Worm (Caenorhabditis elegans) whole organism, L1 larva: Measurements from ENCODE around the gene ivph-3.

Experiments used
- C04F5.9 ChIP-seq: sonication (generic microtip); optimal IDR thresholded peaks from 2 replicates; lab custom pipeline; 2016; ENCODE audit warnings: missing genetic modification characterization, missing compliant biosample characterization
- C16A3.4 ChIP-seq: fragments of 150-350 bp; optimal IDR thresholded peaks from 2 replicates; lab custom pipeline; 2014; ENCODE audit warnings: missing biosample characterization, missing genetic modification characterization
- C34B4.2 ChIP-seq: sonication (generic microtip); optimal IDR thresholded peaks from 2 replicates; lab custom pipeline; 2017; ENCODE audit warnings: mild to moderate bottlenecking, missing genetic modification characterization, missing compliant biosample characterization
- F16B12.6 ChIP-seq: fragments of 150-350 bp; optimal IDR thresholded peaks from 2 replicates; lab custom pipeline; 2014; ENCODE audit warnings: missing biosample characterization, missing genetic modification characterization
- alr-1 ChIP-seq: fragments of 200-800 bp; sonication (Bioruptor generic); optimal IDR thresholded peaks from 2 replicates; lab custom pipeline; 2018; ENCODE audit warnings: borderline replicate concordance, mild to moderate bottlenecking, missing genetic modification characterization, missing compliant biosample characterization
- blmp-1 ChIP-seq: fragments of 150-350 bp; optimal IDR thresholded peaks from 2 replicates; lab custom pipeline; 2014; ENCODE audit warnings: missing biosample characterization, missing genetic modification characterization
- ceh-90 ChIP-seq: sonication (generic microtip); optimal IDR thresholded peaks from 2 replicates; lab custom pipeline; 2016; ENCODE audit warnings: missing genetic modification characterization, missing compliant biosample characterization
- ces-1 ChIP-seq: fragments of 150-350 bp; optimal IDR thresholded peaks from 2 replicates; lab custom pipeline; 2014; ENCODE audit warnings: missing biosample characterization, missing genetic modification reagents, missing genetic modification characterization
- efl-1 ChIP-seq, 4 experiments: fragments of 150-350 bp; optimal IDR thresholded peaks in 3 of 4; peaks in 1 of 4; 1 replicate in 1 of 4; 2 replicates in 3 of 4; lab custom pipeline; 2014; ENCODE audit warnings: missing biosample characterization in 2 of 4, missing genetic modification characterization in 2 of 4, missing genetic modification reagents in 2 of 4
- fkh-4 ChIP-seq: sonication (generic microtip); optimal IDR thresholded peaks from 2 replicates; lab custom pipeline; 2016; ENCODE audit warnings: missing compliant biosample characterization, missing genetic modification characterization, borderline replicate concordance
- fkh-8 ChIP-seq: sonication (generic microtip); optimal IDR thresholded peaks from 2 replicates; lab custom pipeline; 2016; ENCODE audit warnings: mild to moderate bottlenecking, missing genetic modification characterization, missing compliant biosample characterization
- grh-1 ChIP-seq: fragments of 200-800 bp; sonication (Bioruptor generic); IDR thresholded peaks from 2 replicates; pipeline ENCODE4 v1.3.6; 2022; ENCODE audit warnings: missing genetic modification reagents, missing genetic modification characterization, missing compliant biosample characterization
- irx-1 ChIP-seq: sonication (generic microtip); optimal IDR thresholded peaks from 2 replicates; lab custom pipeline; 2016; ENCODE audit warnings: missing genetic modification characterization, missing compliant biosample characterization
- lin-14 ChIP-seq: fragments of 200-800 bp; sonication (Bioruptor generic); optimal IDR thresholded peaks from 2 replicates; lab custom pipeline; 2018; ENCODE audit warnings: mild to moderate bottlenecking, missing genetic modification characterization, moderate library complexity, missing compliant biosample characterization
- lir-3 ChIP-seq: sonication (generic microtip); optimal IDR thresholded peaks from 2 replicates; lab custom pipeline; 2016; ENCODE audit warnings: mild to moderate bottlenecking, missing genetic modification characterization, moderate library complexity, missing compliant biosample characterization; ENCODE audit not compliant: poor library complexity
- mef-2 ChIP-seq: fragments of 150-350 bp; optimal IDR thresholded peaks from 2 replicates; lab custom pipeline; 2014; ENCODE audit warnings: missing biosample characterization, missing genetic modification characterization
- nhr-11 ChIP-seq: fragments of 150-350 bp; optimal IDR thresholded peaks from 2 replicates; lab custom pipeline; 2014; ENCODE audit warnings: missing biosample characterization, missing genetic modification characterization
- nhr-19 ChIP-seq: fragments of 200-800 bp; sonication (Bioruptor generic); conservative IDR thresholded peaks from 2 replicates; pipeline ENCODE4 v1.3.6; 2022; ENCODE audit warnings: missing genetic modification characterization, missing compliant biosample characterization
- nhr-76 ChIP-seq: sonication (generic microtip); optimal IDR thresholded peaks from 2 replicates; lab custom pipeline; 2017; ENCODE audit warnings: missing biosample characterization, missing genetic modification characterization
- nhr-77 ChIP-seq: fragments of 150-350 bp; optimal IDR thresholded peaks from 2 replicates; lab custom pipeline; 2014; ENCODE audit warnings: missing biosample characterization, missing genetic modification characterization
- nhr-85 ChIP-seq: sonication (generic microtip); peaks from one replicate; lab custom pipeline; 2016; ENCODE audit warnings: missing genetic modification characterization, inconsistent platforms, missing compliant biosample characterization
- nhr-90 ChIP-seq: sonication (generic microtip); optimal IDR thresholded peaks from 2 replicates; lab custom pipeline; 2016; ENCODE audit warnings: mild to moderate bottlenecking, missing genetic modification characterization, missing compliant biosample characterization; ENCODE audit not compliant: poor library complexity
- rnt-1 ChIP-seq: sonication (generic microtip); optimal IDR thresholded peaks from 2 replicates; lab custom pipeline; 2016; ENCODE audit warnings: mild to moderate bottlenecking, missing genetic modification characterization, moderate library complexity, missing compliant biosample characterization
- snpc-4 ChIP-seq: fragments of 150-350 bp; optimal IDR thresholded peaks from 2 replicates; lab custom pipeline; 2014; ENCODE audit warnings: missing biosample characterization, missing genetic modification characterization
- swsn-7 ChIP-seq: sonication (generic microtip); optimal IDR thresholded peaks from 2 replicates; lab custom pipeline; 2016; ENCODE audit warnings: missing genetic modification characterization, missing compliant biosample characterization
- tlp-1 ChIP-seq: fragments of 150-350 bp; optimal IDR thresholded peaks from 2 replicates; lab custom pipeline; 2014; ENCODE audit warnings: missing biosample characterization, missing genetic modification characterization
- unc-130 ChIP-seq: fragments of 150-350 bp; optimal IDR thresholded peaks from 2 replicates; lab custom pipeline; 2017; ENCODE audit warnings: missing biosample characterization, missing genetic modification characterization, inconsistent platforms
- unc-62 ChIP-seq: fragments of 150-350 bp; optimal IDR thresholded peaks from 2 replicates; lab custom pipeline; 2014; ENCODE audit warnings: missing biosample characterization, missing genetic modification reagents, missing genetic modification characterization
- xbp-1 ChIP-seq: sonication (generic microtip); optimal IDR thresholded peaks from 2 replicates; lab custom pipeline; 2016; ENCODE audit warnings: missing genetic modification characterization, missing compliant biosample characterization

The ivph-3 gene

ce11 chrIV:3091112-3091511 is 37.6 kb downstream of the ivph-3 start:
- TF ChIP-seq nhr-11 (tag; lab: Kevin White, UChicago) = no peak
- no peak for TF ChIP-seq snpc-4 (tag; lab: Kevin White, UChicago)
- no peak for TF ChIP-seq C16A3.4 (tag; lab: Kevin White, UChicago)
- no peak for TF ChIP-seq mef-2
- no peak for TF ChIP-seq fkh-4 (tag; lab: Kevin White, UChicago)
- no peak for TF ChIP-seq nhr-77
- no peak for TF ChIP-seq swsn-7
- no peak for TF ChIP-seq C04F5.9 (tag; lab: Kevin White, UChicago)
- TF ChIP-seq ceh-90 (tag; lab: Kevin White, UChicago) = no peak
- TF ChIP-seq nhr-76 (tag; lab: Kevin White, UChicago) = no peak
- no peak for TF ChIP-seq rnt-1 (tag; lab: Kevin White, UChicago)
- no peak for TF ChIP-seq tlp-1 (tag; lab: Kevin White, UChicago)

- no peak for TF ChIP-seq F16B12.6
- no peak for TF ChIP-seq irx-1
- no peak for TF ChIP-seq xbp-1 (tag; lab: Kevin White, UChicago)
- no peak for TF ChIP-seq nhr-11 (tag; lab: Kevin White, UChicago)
- no peak for TF ChIP-seq nhr-90 (tag; lab: Kevin White, UChicago)
- no peak for TF ChIP-seq nhr-19 (GFP tag; lab: Robert Waterston, UW)
- TF ChIP-seq grh-1 (GFP tag; lab: Robert Waterston, UW) = no peak
- no peak for TF ChIP-seq nhr-76 (tag; lab: Kevin White, UChicago)
- TF ChIP-seq C34B4.2 = no peak
Measured at ce11 chrIV:3092978-3093377, 39.5 kb downstream of the ivph-3 start.

- TF ChIP-seq ces-1 (GFP tag; lab: Kevin White, UChicago) (peak; percentile 53), efl-1 (optimal IDR thresholded peaks at IDR 0.05; lab: Kevin White, UChicago) (no peak), efl-1 (GFP tag; optimal IDR thresholded peaks at IDR 0.05 in 1 of 2; lab: Kevin White, UChicago) (peak in 1 of 2 experiments; percentile 92), F16B12.6 (no peak)
Measured at ce11 chrIV:3095995-3096544, 42.5 kb downstream of the ivph-3 start.

- TF ChIP-seq lin-14 (peak; percentile 69), blmp-1 (tag; lab: Kevin White, UChicago) (no peak), F16B12.6 (no peak), alr-1 (no peak), lir-3 (no peak), rnt-1 (tag; lab: Kevin White, UChicago) (peak; percentile 3), fkh-8 (tag; lab: Kevin White, UChicago) (no peak), nhr-85 (tag; lab: Kevin White, UChicago) (peak; percentile 53), unc-130 (no peak), C34B4.2 (no peak), unc-62 (no peak)
Measured at ce11 chrIV:3097019-3097418, 43.5 kb downstream of the ivph-3 start.

ce11 chrIV:3101208-3101607 is 47.7 kb downstream of the ivph-3 start:
- TF ChIP-seq lir-3 = no peak
- peak; percentile 39 for TF ChIP-seq rnt-1 (tag; lab: Kevin White, UChicago)
- no peak for TF ChIP-seq fkh-8 (tag; lab: Kevin White, UChicago)
